Fruit fly (Drosophila melanogaster) whole organism, embryonic: ENCODE measurements around the gene CG1143.

Experiments used
- CG10147 ChIP-seq: fragments of 200-800 bp; sonication (Bioruptor generic); optimal IDR thresholded peaks from 2 replicates; lab custom pipeline; 2019; ENCODE audit warnings: missing biosample characterization, mild to moderate bottlenecking, missing genetic modification characterization, moderate library complexity
- CG10209 ChIP-seq: fragments of 200-800 bp; sonication (Bioruptor generic); optimal IDR thresholded peaks from 3 replicates; lab custom pipeline; 2017; ENCODE audit warnings: missing biosample characterization, mild to moderate bottlenecking, missing genetic modification characterization, missing genetic modification reagents
- CG10267 ChIP-seq: fragments of 200-800 bp; sonication (Bioruptor generic); optimal IDR thresholded peaks from 2 replicates; lab custom pipeline; 2018; ENCODE audit warnings: missing biosample characterization, mild to moderate bottlenecking, missing genetic modification characterization, moderate library complexity
- CG10431 ChIP-seq: fragments of 200-800 bp; sonication (Bioruptor generic); optimal IDR thresholded peaks from 3 replicates; lab custom pipeline; 2018; ENCODE audit warnings: missing biosample characterization, mild to moderate bottlenecking, missing genetic modification characterization
- CG14710 ChIP-seq: fragments of 200-800 bp; sonication (Bioruptor generic); optimal IDR thresholded peaks from 3 replicates; lab custom pipeline; 2019; ENCODE audit warnings: missing biosample characterization, mild to moderate bottlenecking, missing genetic modification characterization, moderate library complexity
- CG14860 ChIP-seq: fragments of 200-800 bp; sonication (Bioruptor generic); IDR thresholded peaks from 3 replicates; pipeline ENCODE4 v1.3.6; 2022; ENCODE audit warnings: missing biosample characterization, missing genetic modification characterization; ENCODE audit not compliant: partially characterized antibody
- CG15073 ChIP-seq: fragments of 200-800 bp; sonication (Bioruptor generic); optimal IDR thresholded peaks from 2 replicates; lab custom pipeline; 2016; ENCODE audit warnings: missing biosample characterization, missing genetic modification characterization
- CG1602 ChIP-seq: fragments of 200-800 bp; sonication (Bioruptor generic); optimal IDR thresholded peaks from 3 replicates; lab custom pipeline; 2016; ENCODE audit warnings: missing biosample characterization, missing genetic modification characterization
- CG17186 ChIP-seq: fragments of 200-800 bp; sonication (Bioruptor generic); optimal IDR thresholded peaks from 3 replicates; lab custom pipeline; 2017; ENCODE audit warnings: missing biosample characterization, missing genetic modification reagents, missing genetic modification characterization
- CG17912 ChIP-seq: fragments of 200-800 bp; sonication (Bioruptor generic); optimal IDR thresholded peaks from 2 replicates; lab custom pipeline; 2018; ENCODE audit warnings: missing biosample characterization, mild to moderate bottlenecking, missing genetic modification characterization
- CG2202 ChIP-seq: fragments of 200-800 bp; sonication (Bioruptor generic); optimal IDR thresholded peaks from 2 replicates; lab custom pipeline; 2018; ENCODE audit warnings: missing biosample characterization, mild to moderate bottlenecking, missing genetic modification characterization
- CG30020 ChIP-seq: fragments of 200-800 bp; optimal IDR thresholded peaks from 2 replicates; lab custom pipeline; 2019; ENCODE audit warnings: missing biosample characterization, mild to moderate bottlenecking, missing genetic modification characterization, moderate library complexity
- CG32532 ChIP-seq: fragments of 200-800 bp; sonication (Bioruptor generic); IDR thresholded peaks from 2 replicates; pipeline ENCODE4 v1.3.6; 2022; ENCODE audit warnings: missing biosample characterization, missing genetic modification characterization
- CG33213 ChIP-seq: fragments of 200-800 bp; sonication (Bioruptor generic); optimal IDR thresholded peaks from 3 replicates; lab custom pipeline; 2016; ENCODE audit warnings: missing biosample characterization, missing genetic modification characterization
- CG34422 ChIP-seq: fragments of 200-800 bp; sonication (Bioruptor generic); IDR thresholded peaks from 3 replicates; pipeline ENCODE4 v1.3.6; 2022; ENCODE audit warnings: missing biosample characterization, missing genetic modification characterization
- CG43689 ChIP-seq: fragments of 200-800 bp; sonication (Bioruptor generic); IDR thresholded peaks from 2 replicates; pipeline ENCODE4 v1.3.6; 2022; ENCODE audit warnings: missing biosample characterization, missing genetic modification characterization
- CG4424 ChIP-seq: fragments of 200-800 bp; sonication (Bioruptor generic); optimal IDR thresholded peaks from 3 replicates; lab custom pipeline; 2016; ENCODE audit warnings: missing biosample characterization, missing genetic modification characterization
- CG7963 ChIP-seq: fragments of 200-800 bp; sonication (Bioruptor generic); IDR thresholded peaks from 3 replicates; pipeline ENCODE4 v1.3.6; 2022; ENCODE audit warnings: missing biosample characterization, missing genetic modification characterization; ENCODE audit not compliant: partially characterized antibody
- CG8924 ChIP-seq: fragments of 200-800 bp; optimal IDR thresholded peaks from 3 replicates; lab custom pipeline; 2019; ENCODE audit warnings: missing biosample characterization, mild to moderate bottlenecking, missing genetic modification characterization, moderate library complexity
- CG9817 ChIP-seq: fragments of 200-800 bp; sonication (Bioruptor generic); optimal IDR thresholded peaks from 2 replicates; lab custom pipeline; 2018; ENCODE audit warnings: missing biosample characterization, mild to moderate bottlenecking, missing genetic modification characterization, moderate library complexity
- Chrac-16 ChIP-seq: fragments of 200-800 bp; sonication (Bioruptor generic); optimal IDR thresholded peaks from 3 replicates; lab custom pipeline; 2016; ENCODE audit warnings: missing biosample characterization, missing genetic modification characterization
- CoRest ChIP-seq: fragments of 200-800 bp; sonication (Bioruptor generic); optimal IDR thresholded peaks from 3 replicates; lab custom pipeline; 2018; ENCODE audit warnings: missing biosample characterization, mild to moderate bottlenecking, missing genetic modification characterization, moderate library complexity
- Dp ChIP-seq: fragments of 200-800 bp; sonication (Bioruptor generic); optimal IDR thresholded peaks from 2 replicates; lab custom pipeline; 2018; ENCODE audit warnings: missing biosample characterization, mild to moderate bottlenecking, missing genetic modification characterization, moderate library complexity
- Dref ChIP-seq: fragments of 200-800 bp; sonication (Bioruptor generic); IDR thresholded peaks from 2 replicates; pipeline ENCODE4 v1.3.6; 2022; ENCODE audit warnings: missing biosample characterization, missing genetic modification characterization
- Drgx ChIP-seq: fragments of 200-800 bp; sonication (Bioruptor generic); IDR thresholded peaks from 2 replicates; pipeline ENCODE4 v1.3.6; 2022; ENCODE audit warnings: missing biosample characterization, missing genetic modification characterization
- Fer1 ChIP-seq: fragments of 200-800 bp; sonication (Bioruptor generic); optimal IDR thresholded peaks from 2 replicates; lab custom pipeline; 2017; ENCODE audit warnings: missing biosample characterization, mild to moderate bottlenecking, missing genetic modification characterization
- Fer3 ChIP-seq: fragments of 200-800 bp; sonication (Bioruptor generic); optimal IDR thresholded peaks from 2 replicates; lab custom pipeline; 2018; ENCODE audit warnings: missing biosample characterization, mild to moderate bottlenecking, missing genetic modification characterization, moderate library complexity
- H2.0 ChIP-seq: fragments of 200-800 bp; sonication (Bioruptor generic); IDR thresholded peaks from 2 replicates; pipeline ENCODE4 v1.3.6; 2022; ENCODE audit warnings: missing biosample characterization, missing genetic modification characterization
- Hsf ChIP-seq: fragments of 200-800 bp; sonication (Bioruptor generic); optimal IDR thresholded peaks from 3 replicates; lab custom pipeline; 2016; ENCODE audit warnings: missing biosample characterization, missing genetic modification characterization
- Jarid2 ChIP-seq: fragments of 200-800 bp; sonication (Bioruptor generic); optimal IDR thresholded peaks from 3 replicates; lab custom pipeline; 2017; ENCODE audit warnings: mild to moderate bottlenecking, missing biosample characterization, missing genetic modification reagents, missing genetic modification characterization
- Med ChIP-seq: fragments of 200-800 bp; sonication (Bioruptor generic); peaks from one replicate; lab custom pipeline; 2016; ENCODE audit warnings: missing biosample characterization, missing genetic modification characterization, mild to moderate bottlenecking, inconsistent platforms, moderate library complexity
- Side ChIP-seq: fragments of 200-800 bp; sonication (Bioruptor generic); optimal IDR thresholded peaks from 2 replicates; lab custom pipeline; 2016; ENCODE audit warnings: missing biosample characterization, missing genetic modification characterization
- Sry-β ChIP-seq: fragments of 200-800 bp; sonication (Bioruptor generic); optimal IDR thresholded peaks from 2 replicates; lab custom pipeline; 2018; ENCODE audit warnings: missing biosample characterization, mild to moderate bottlenecking, missing genetic modification characterization, moderate library complexity
- Trl ChIP-seq, 3 experiments: fragments of >200 bp in 2 of 3; fragments of 200-800 bp in 1 of 3; sonication (Bioruptor generic) in 1 of 3; optimal IDR thresholded peaks; 2 replicates in 1 of 3; 3 replicates in 2 of 3; lab custom pipeline; 2016 to 2017; ENCODE audit warnings: missing biosample characterization in 1 of 3, missing genetic modification characterization in 1 of 3
- amos ChIP-seq: fragments of 200-800 bp; sonication (Bioruptor generic); IDR thresholded peaks from 2 replicates; pipeline ENCODE4 v1.3.6; 2022; ENCODE audit warnings: missing biosample characterization, missing genetic modification characterization; ENCODE audit not compliant: partially characterized antibody
- ase ChIP-seq: fragments of 200-800 bp; sonication (Bioruptor generic); IDR thresholded peaks from 3 replicates; pipeline ENCODE4 v1.3.6; 2022; ENCODE audit warnings: missing biosample characterization, missing genetic modification characterization
- az2 ChIP-seq: fragments of 200-800 bp; sonication (Bioruptor generic); optimal IDR thresholded peaks from 3 replicates; lab custom pipeline; 2016; ENCODE audit warnings: missing biosample characterization, missing genetic modification characterization
- ci ChIP-seq: fragments of 200-800 bp; sonication (Bioruptor generic); IDR thresholded peaks from 3 replicates; pipeline ENCODE4 v1.3.6; 2022; ENCODE audit warnings: missing biosample characterization, missing genetic modification characterization
- gsb-n ChIP-seq: fragments of 200-800 bp; sonication (Bioruptor generic); optimal IDR thresholded peaks from 3 replicates; lab custom pipeline; 2018; ENCODE audit warnings: missing biosample characterization, mild to moderate bottlenecking, missing genetic modification characterization
- jing ChIP-seq: fragments of 200-800 bp; sonication (Bioruptor generic); optimal IDR thresholded peaks from 2 replicates; lab custom pipeline; 2018; ENCODE audit warnings: missing biosample characterization, mild to moderate bottlenecking, missing genetic modification characterization
- org-1 ChIP-seq: fragments of 200-800 bp; sonication (Bioruptor generic); optimal IDR thresholded peaks from 2 replicates; lab custom pipeline; 2017; ENCODE audit warnings: missing biosample characterization, missing genetic modification characterization
- sc ChIP-seq, 3 experiments: fragments of >200 bp in 2 of 3; fragments of 200-800 bp in 1 of 3; sonication (Bioruptor generic) in 1 of 3; optimal IDR thresholded peaks; 2 replicates in 2 of 3; 3 replicates in 1 of 3; lab custom pipeline; 2017; ENCODE audit warnings: mild to moderate bottlenecking in 1 of 3, missing biosample characterization in 1 of 3, missing genetic modification characterization in 1 of 3, missing genetic modification reagents in 1 of 3
- slp2 ChIP-seq: fragments of 200-800 bp; sonication (Bioruptor generic); optimal IDR thresholded peaks from 2 replicates; lab custom pipeline; 2016; ENCODE audit warnings: missing biosample characterization, missing genetic modification characterization
- sqz ChIP-seq: fragments of 200-800 bp; sonication (Bioruptor generic); optimal IDR thresholded peaks from 3 replicates; lab custom pipeline; 2018; ENCODE audit warnings: missing biosample characterization, mild to moderate bottlenecking, missing genetic modification characterization
- tna ChIP-seq: fragments of 200-800 bp; sonication (Bioruptor generic); IDR thresholded peaks from 2 replicates; pipeline ENCODE4 v1.3.6; 2022; ENCODE audit warnings: missing biosample characterization, missing genetic modification characterization; ENCODE audit not compliant: partially characterized antibody
- tx ChIP-seq: fragments of 200-800 bp; sonication (Bioruptor generic); optimal IDR thresholded peaks from 2 replicates; lab custom pipeline; 2016; ENCODE audit warnings: missing biosample characterization, missing genetic modification characterization
- unc-4 ChIP-seq: fragments of 200-800 bp; sonication (Bioruptor generic); IDR thresholded peaks from 2 replicates; pipeline ENCODE4 v1.3.6; 2022; ENCODE audit warnings: missing biosample characterization, missing genetic modification characterization; ENCODE audit not compliant: partially characterized antibody
- vnd ChIP-seq: fragments of 200-800 bp; sonication (Bioruptor generic); IDR thresholded peaks from 3 replicates; pipeline ENCODE4 v1.3.6; 2022; ENCODE audit warnings: missing biosample characterization, missing genetic modification characterization; ENCODE audit not compliant: partially characterized antibody
- wdn ChIP-seq: fragments of 200-800 bp; sonication (Bioruptor generic); IDR thresholded peaks from 2 replicates; pipeline ENCODE4 v1.3.6; 2022; ENCODE audit warnings: missing biosample characterization, missing genetic modification characterization

CG1143 gene

dm6 chr3L:2631406-2631805 lies 13.8 kb upstream of the CG1143 start, which contains the start of the genes CG42245 and MEP-1 (continued):
- TF ChIP-seq CG17186 (GFP tag; lab: Kevin White, UChicago): peak; percentile 65
- TF ChIP-seq CG14710: peak; percentile 80
- TF ChIP-seq Dref (GFP tag; lab: Robert Waterston, UW): peak; percentile 84
- TF ChIP-seq CG43689 (GFP tag; lab: Robert Waterston, UW): no peak
- TF ChIP-seq slp2 (GFP tag; lab: Kevin White, UChicago): no peak
- no peak for TF ChIP-seq gsb-n (tag; lab: Kevin White, UChicago)
- TF ChIP-seq unc-4 (GFP tag; lab: Robert Waterston, UW): peak; percentile 67
- peak; percentile 19 for TF ChIP-seq Fer3 (tag; lab: Kevin White, UChicago)
- TF ChIP-seq Hsf (GFP tag; lab: Kevin White, UChicago): peak; percentile 63
- peak; percentile 68 for TF ChIP-seq amos (GFP tag; lab: Robert Waterston, UW)
- TF ChIP-seq vnd (GFP tag; lab: Robert Waterston, UW): peak; percentile 48; the same call in 1 of the 3 replicates
- TF ChIP-seq Drgx (GFP tag; lab: Robert Waterston, UW): no peak
- TF ChIP-seq tna (GFP tag; lab: Robert Waterston, UW): 0 out of 2 replicates have a peak, but pooled peaks have one; percentile 61
- TF ChIP-seq tx (GFP tag; lab: Kevin White, UChicago): peak; percentile 25
- no peak for TF ChIP-seq sc (optimal IDR thresholded peaks at IDR 0.05; lab: Kevin White, UChicago)
- TF ChIP-seq sc (GFP tag; optimal IDR thresholded peaks at IDR 0.05; lab: Kevin White, UChicago): peak; percentile 1
- 0 out of 2 replicates have a peak, but pooled peaks have one; percentile 4 for TF ChIP-seq H2.0 (GFP tag; lab: Robert Waterston, UW)
- TF ChIP-seq CG10267 (tag; lab: Kevin White, UChicago): peak; percentile 96
- no peak for TF ChIP-seq Jarid2 (GFP tag; lab: Kevin White, UChicago)
- TF ChIP-seq org-1 (GFP tag; lab: Kevin White, UChicago): no peak
- no peak for TF ChIP-seq sqz (GFP tag; lab: Kevin White, UChicago)
- peak; percentile 66 for TF ChIP-seq CG14860 (GFP tag; lab: Robert Waterston, UW)
- TF ChIP-seq Sry-β: no peak
- TF ChIP-seq wdn (GFP tag; lab: Robert Waterston, UW): no peak
- TF ChIP-seq CG8924 (tag; lab: Kevin White, UChicago): peak; percentile 50
- no peak for TF ChIP-seq CG2202
- TF ChIP-seq CG17912 (GFP tag; lab: Kevin White, UChicago): no peak
- peak; percentile 23; the same call in 1 of the 2 replicates for TF ChIP-seq CG32532 (GFP tag; lab: Robert Waterston, UW)
- TF ChIP-seq ase (GFP tag; lab: Robert Waterston, UW): no peak
- TF ChIP-seq CG10147 (GFP tag; lab: Kevin White, UChicago): peak; percentile 1
- 0 out of 3 replicates have a peak, but pooled peaks have one; percentile 14 for TF ChIP-seq CG7963 (GFP tag; lab: Robert Waterston, UW)
- peak; percentile 96 for TF ChIP-seq Med
- TF ChIP-seq Chrac-16 (GFP tag; lab: Kevin White, UChicago): peak; percentile 34
- no peak for TF ChIP-seq CG15073 (GFP tag; lab: Kevin White, UChicago)
- TF ChIP-seq Fer1 (GFP tag; lab: Kevin White, UChicago): no peak
- peak; percentile 18 for TF ChIP-seq CG9817 (tag; lab: Kevin White, UChicago)
- peak; percentile 72 for TF ChIP-seq Dp (GFP tag; lab: Kevin White, UChicago)
- TF ChIP-seq Side (GFP tag; lab: Kevin White, UChicago): peak; percentile 46
- peak; percentile 44 for TF ChIP-seq CG33213 (GFP tag; lab: Kevin White, UChicago)
- TF ChIP-seq CG10209: peak; percentile 17
- no peak for TF ChIP-seq jing (GFP tag; lab: Kevin White, UChicago)
- TF ChIP-seq CG10431 (GFP tag; lab: Kevin White, UChicago): peak; percentile 8
- TF ChIP-seq CG1602 (GFP tag; lab: Kevin White, UChicago): peak; percentile 26
- TF ChIP-seq CG30020: peak; percentile 39
- peak; percentile 37 for TF ChIP-seq az2 (GFP tag; lab: Kevin White, UChicago)
- no peak for TF ChIP-seq Trl (optimal IDR thresholded peaks at IDR 0.05; lab: Kevin White, UChicago)
- TF ChIP-seq Trl (GFP tag; optimal IDR thresholded peaks at IDR 0.05; lab: Kevin White, UChicago): peak; percentile 52
- TF ChIP-seq CG34422: peak; percentile 60; the same call in 1 of the 3 replicates
- peak; percentile 55; the same call in 1 of the 3 replicates for TF ChIP-seq ci (GFP tag; lab: Robert Waterston, UW)
- peak; percentile 66 for TF ChIP-seq CoRest (tag; lab: Kevin White, UChicago)
- peak; percentile 74 for TF ChIP-seq CG4424 (GFP tag; lab: Kevin White, UChicago)
